Worm (Caenorhabditis elegans): ENCODE data around the gene npr-37.

npr-37 gene

ce11 chrIV:462050-462449 is 18.9 kb downstream of the npr-37 start (continued):
- no peak for TF ChIP-seq dpff-1 (tag; optimal IDR thresholded peaks at IDR 0.05)
- TF ChIP-seq snpc-1.1 (tag; optimal IDR thresholded peaks at IDR 0.05; ENCODE audit: insufficient read depth), result peak; percentile 56
- no peak for TF ChIP-seq sea-2 (GFP tag; IDR thresholded peaks at IDR 0.05)
- no peak for TF ChIP-seq F49E8.2 (tag; optimal IDR thresholded peaks at IDR 0.05; ENCODE audit: insufficient read depth)
- TF ChIP-seq F37B4.10 (GFP tag; IDR thresholded peaks at IDR 0.05), result no peak
- TF ChIP-seq snpc-3.4 (tag; optimal IDR thresholded peaks at IDR 0.05), result no peak
- TF ChIP-seq Y56A3A.18 (GFP tag; IDR thresholded peaks at IDR 0.05), result no peak
- no peak for TF ChIP-seq F23B12.7 (tag; optimal IDR thresholded peaks at IDR 0.05; ENCODE audit: insufficient read depth)
- TF ChIP-seq Y79H2A.3 (GFP tag; conservative IDR thresholded peaks at IDR 0.05), result no peak
- TF ChIP-seq lsy-27 (tag; optimal IDR thresholded peaks at IDR 0.05; ENCODE audit: borderline replicate concordance, insufficient read depth), result no peak

ce11 chrIV:460614-461079 is 20.3 kb downstream of the npr-37 start, which contains the start of gene M04G7.2:
Gene M04G7.2, minus strand, starts transcription at chrIV:461029.
- no peak for TF ChIP-seq lin-26 (GFP tag; IDR thresholded peaks at IDR 0.05)
- TF ChIP-seq F49E8.2 (tag; optimal IDR thresholded peaks at IDR 0.05; ENCODE audit: insufficient read depth), result no peak
- TF ChIP-seq ztf-28 (GFP tag; IDR thresholded peaks at IDR 0.05), result 0 out of 2 replicates have a peak, but pooled peaks have one; percentile 70
- no peak for TF ChIP-seq tlf-1 (GFP tag; optimal IDR thresholded peaks at IDR 0.05)
- TF ChIP-seq F10E7.11 (tag; optimal IDR thresholded peaks at IDR 0.05), result no peak
- no peak for TF ChIP-seq dpl-1 (GFP tag; optimal IDR thresholded peaks at IDR 0.05)
- TF ChIP-seq rcor-1 (GFP tag; IDR thresholded peaks at IDR 0.05), result no peak
- no peak for TF ChIP-seq ceh-91 (GFP tag; IDR thresholded peaks at IDR 0.05)
- TF ChIP-seq nfya-2 (GFP tag; IDR thresholded peaks at IDR 0.05), result no peak
- TF ChIP-seq snpc-4 (GFP tag; optimal IDR thresholded peaks at IDR 0.05), result no peak
- no peak for TF ChIP-seq snpc-4 (tag; optimal IDR thresholded peaks at IDR 0.05)
- TF ChIP-seq K11D2.4 (GFP tag; IDR thresholded peaks at IDR 0.05), result peak; percentile 53; the same call in 1 of the 2 replicates
- TF ChIP-seq mcd-1 (GFP tag; IDR thresholded peaks at IDR 0.05), result 0 out of 2 replicates have a peak, but pooled peaks have one; percentile 32
- no peak for TF ChIP-seq hlh-26 (GFP tag; conservative IDR thresholded peaks at IDR 0.05)
- no peak for TF ChIP-seq F39B2.1 (GFP tag; IDR thresholded peaks at IDR 0.05)
- TF ChIP-seq tbx-9 (tag; optimal IDR thresholded peaks at IDR 0.05; ENCODE audit: borderline replicate concordance), result no peak
- TF ChIP-seq cebp-2 (GFP tag; IDR thresholded peaks at IDR 0.05), result no peak
- TF ChIP-seq nhr-179 (tag; optimal IDR thresholded peaks at IDR 0.05), result no peak
- TF ChIP-seq D2030.7 (GFP tag; IDR thresholded peaks at IDR 0.05), result no peak
- no peak for TF ChIP-seq mel-28 (tag; optimal IDR thresholded peaks at IDR 0.05; ENCODE audit: borderline replicate concordance)
- no peak for TF ChIP-seq Y79H2A.3 (GFP tag; conservative IDR thresholded peaks at IDR 0.05)
- TF ChIP-seq egl-18 (GFP tag; IDR thresholded peaks at IDR 0.05), result no peak
- no peak for TF ChIP-seq lin-40 (tag; optimal IDR thresholded peaks at IDR 0.05)
- TF ChIP-seq lin-54 (GFP tag; optimal IDR thresholded peaks at IDR 0.05), result no peak
- TF ChIP-seq ccch-3 (GFP tag; optimal IDR thresholded peaks at IDR 0.05), result no peak
- 0 out of 2 replicates have a peak, but pooled peaks have one; percentile 11 for TF ChIP-seq nhr-120 (GFP tag; IDR thresholded peaks at IDR 0.05)
- no peak for TF ChIP-seq attf-3 (GFP tag; conservative IDR thresholded peaks at IDR 0.05)
- no peak for TF ChIP-seq ets-4 (GFP tag; optimal IDR thresholded peaks at IDR 0.05)
- TF ChIP-seq nhr-27 (tag; optimal IDR thresholded peaks at IDR 0.05), result no peak
- TF ChIP-seq snpc-1.1 (tag; optimal IDR thresholded peaks at IDR 0.05; ENCODE audit: insufficient read depth), result no peak
- TF ChIP-seq F57A8.1 (GFP tag; optimal IDR thresholded peaks at IDR 0.05), result no peak
- TF ChIP-seq hmg-20 (GFP tag; IDR thresholded peaks at IDR 0.05), result no peak
- no peak for TF ChIP-seq ztf-18 (tag; optimal IDR thresholded peaks at IDR 0.05)
- peak; percentile 26; the same call in 1 of the 2 replicates for TF ChIP-seq egrh-3 (GFP tag; IDR thresholded peaks at IDR 0.05)
- no peak for TF ChIP-seq F57C9.4 (tag; optimal IDR thresholded peaks at IDR 0.05)
- TF ChIP-seq zfh-2 (GFP tag; conservative IDR thresholded peaks at IDR 0.05), result peak; percentile 85
- TF ChIP-seq Y95B8A.8 (GFP tag; IDR thresholded peaks at IDR 0.05), result no peak
- TF ChIP-seq F23B12.7 (tag; optimal IDR thresholded peaks at IDR 0.05; ENCODE audit: insufficient read depth), result no peak
- TF ChIP-seq akir-1 (GFP tag; optimal IDR thresholded peaks at IDR 0.05), result no peak
- no peak for TF ChIP-seq fkh-3 (tag; optimal IDR thresholded peaks at IDR 0.05)

Measured in whole organism, young adult.